Fruit fly (Drosophila melanogaster) whole organism, prepupa: ENCODE results near the gene p130CAS.

ENCODE experiments used
- CG10669 ChIP-seq: fragments of 200-800 bp; sonication (Bioruptor generic); optimal IDR thresholded peaks from 3 replicates; lab custom pipeline; 2018; ENCODE audit warnings: missing biosample characterization, mild to moderate bottlenecking, missing genetic modification characterization, moderate library complexity
- CG11762 ChIP-seq: fragments of 200-800 bp; sonication (Bioruptor generic); optimal IDR thresholded peaks from 3 replicates; lab custom pipeline; 2016; ENCODE audit warnings: missing biosample characterization, missing genetic modification characterization; ENCODE audit not compliant: insufficient read depth
- CG11902 ChIP-seq: fragments of 200-800 bp; sonication (Bioruptor generic); optimal IDR thresholded peaks from 3 replicates; lab custom pipeline; 2016; ENCODE audit warnings: missing biosample characterization, missing genetic modification characterization
- CG15336 ChIP-seq: fragments of 200-800 bp; sonication (Bioruptor generic); IDR thresholded peaks from 2 replicates; pipeline ENCODE4 v1.3.6; 2022; ENCODE audit warnings: missing biosample characterization, missing genetic modification characterization
- CG1621 ChIP-seq: fragments of 200-800 bp; sonication (Bioruptor generic); optimal IDR thresholded peaks from 3 replicates; lab custom pipeline; 2018; ENCODE audit warnings: missing biosample characterization, mild to moderate bottlenecking, missing genetic modification characterization
- CG31627 ChIP-seq: fragments of 200-800 bp; sonication (Bioruptor generic); optimal IDR thresholded peaks from 3 replicates; lab custom pipeline; 2016; ENCODE audit warnings: missing biosample characterization, missing genetic modification characterization
- CG32006 ChIP-seq: fragments of 200-800 bp; sonication (Bioruptor generic); optimal IDR thresholded peaks from 3 replicates; lab custom pipeline; 2017; ENCODE audit warnings: missing biosample characterization, mild to moderate bottlenecking, missing genetic modification characterization
- CG34406 ChIP-seq: fragments of 200-800 bp; sonication (Bioruptor generic); optimal IDR thresholded peaks from 3 replicates; lab custom pipeline; 2016; ENCODE audit warnings: missing biosample characterization, missing genetic modification characterization
- CG3919 ChIP-seq: fragments of 200-800 bp; sonication (Bioruptor generic); optimal IDR thresholded peaks from 3 replicates; lab custom pipeline; 2016; ENCODE audit warnings: missing biosample characterization, missing genetic modification characterization
- CG6163 ChIP-seq: fragments of 200-800 bp; sonication (Bioruptor generic); IDR thresholded peaks from 3 replicates; pipeline ENCODE4 v1.3.6; 2022; ENCODE audit warnings: missing biosample characterization, missing genetic modification characterization
- CG6792 ChIP-seq: fragments of 200-800 bp; sonication (Bioruptor generic); optimal IDR thresholded peaks from 3 replicates; lab custom pipeline; 2016; ENCODE audit warnings: missing biosample characterization, missing genetic modification characterization
- CG6808 ChIP-seq: fragments of 200-800 bp; sonication (Bioruptor generic); optimal IDR thresholded peaks from 3 replicates; lab custom pipeline; 2017; ENCODE audit warnings: missing biosample characterization, missing genetic modification characterization, mild to moderate bottlenecking, moderate library complexity, missing genetic modification reagents
- CG6854 ChIP-seq: fragments of 200-800 bp; sonication (Bioruptor generic); optimal IDR thresholded peaks from 2 replicates; lab custom pipeline; 2017; ENCODE audit warnings: missing biosample characterization, mild to moderate bottlenecking, missing genetic modification characterization
- CG7368 ChIP-seq: fragments of 200-800 bp; sonication (Bioruptor generic); optimal IDR thresholded peaks from 3 replicates; lab custom pipeline; 2016; ENCODE audit warnings: missing biosample characterization, missing genetic modification characterization
- CG8119 ChIP-seq: fragments of 200-800 bp; sonication (Bioruptor generic); IDR thresholded peaks from 3 replicates; pipeline ENCODE4 v1.3.6; 2022; ENCODE audit warnings: missing biosample characterization, missing genetic modification characterization
- CG8319 ChIP-seq: fragments of 200-800 bp; sonication (Bioruptor generic); optimal IDR thresholded peaks from 3 replicates; lab custom pipeline; 2016; ENCODE audit warnings: missing biosample characterization, missing genetic modification characterization
- CG8632 ChIP-seq: fragments of 200-800 bp; sonication (Bioruptor generic); optimal IDR thresholded peaks from 3 replicates; lab custom pipeline; 2016; ENCODE audit warnings: missing biosample characterization, missing genetic modification characterization
- CG9139 ChIP-seq: fragments of 200-800 bp; sonication (Bioruptor generic); optimal IDR thresholded peaks from 3 replicates; lab custom pipeline; 2017; ENCODE audit warnings: missing biosample characterization, mild to moderate bottlenecking, missing genetic modification characterization
- Eip78C ChIP-seq: fragments of 200-800 bp; sonication (Bioruptor generic); peaks from one replicate; lab custom pipeline; 2016; ENCODE audit warnings: missing biosample characterization, missing genetic modification characterization
- Ets21C ChIP-seq: fragments of 200-800 bp; sonication (Bioruptor generic); optimal IDR thresholded peaks from 3 replicates; lab custom pipeline; 2016; ENCODE audit warnings: missing biosample characterization, missing genetic modification characterization
- Gug ChIP-seq: fragments of 200-800 bp; sonication (Bioruptor generic); IDR thresholded peaks from 2 replicates; pipeline ENCODE4 v1.3.6; 2022; ENCODE audit warnings: missing biosample characterization, missing genetic modification characterization
- Hr38 ChIP-seq: sonication (Bioruptor generic); optimal IDR thresholded peaks from 2 replicates; lab custom pipeline; 2016; ENCODE audit warnings: missing biosample characterization, missing genetic modification characterization
- Hr39 ChIP-seq: fragments of 200-800 bp; sonication (Bioruptor generic); optimal IDR thresholded peaks from 2 replicates; lab custom pipeline; 2016; ENCODE audit warnings: missing biosample characterization, missing genetic modification characterization
- Hr4 ChIP-seq: fragments of 200-800 bp; sonication (Bioruptor generic); optimal IDR thresholded peaks from 3 replicates; lab custom pipeline; 2016; ENCODE audit warnings: missing biosample characterization, missing genetic modification characterization
- Lpt ChIP-seq: fragments of 200-800 bp; sonication (Bioruptor generic); optimal IDR thresholded peaks from 3 replicates; lab custom pipeline; 2016; ENCODE audit warnings: missing biosample characterization, missing genetic modification characterization
- Met ChIP-seq: fragments of 200-800 bp; sonication (Bioruptor generic); optimal IDR thresholded peaks from 3 replicates; lab custom pipeline; 2016; ENCODE audit warnings: missing biosample characterization, missing genetic modification characterization
- OdsH ChIP-seq: fragments of 200-800 bp; sonication (Bioruptor generic); optimal IDR thresholded peaks from 3 replicates; lab custom pipeline; 2016; ENCODE audit warnings: missing biosample characterization, missing genetic modification characterization
- Sox102F ChIP-seq: fragments of 200-800 bp; sonication (Bioruptor generic); optimal IDR thresholded peaks from 2 replicates; lab custom pipeline; 2016; ENCODE audit warnings: missing biosample characterization, mild to moderate bottlenecking, missing genetic modification characterization
- Sox15 ChIP-seq: fragments of 200-800 bp; sonication (Bioruptor generic); optimal IDR thresholded peaks from 3 replicates; lab custom pipeline; 2016; ENCODE audit warnings: missing biosample characterization, missing genetic modification characterization
- acj6 ChIP-seq: fragments of 200-800 bp; sonication (Bioruptor generic); optimal IDR thresholded peaks from 3 replicates; lab custom pipeline; 2016; ENCODE audit warnings: missing biosample characterization, missing genetic modification characterization
- cyc ChIP-seq: fragments of 200-800 bp; sonication (Bioruptor generic); optimal IDR thresholded peaks from 3 replicates; lab custom pipeline; 2016; ENCODE audit warnings: missing biosample characterization, missing genetic modification characterization
- dac ChIP-seq: fragments of 200-800 bp; sonication (Bioruptor generic); optimal IDR thresholded peaks from 2 replicates; lab custom pipeline; 2017; ENCODE audit warnings: missing biosample characterization, mild to moderate bottlenecking, missing genetic modification characterization
- dsx ChIP-seq: fragments of 200-800 bp; optimal IDR thresholded peaks from 3 replicates; lab custom pipeline; 2019; ENCODE audit warnings: missing biosample characterization, mild to moderate bottlenecking, missing genetic modification characterization, moderate library complexity; ENCODE audit not compliant: poor library complexity, severe bottlenecking
- eg ChIP-seq: fragments of 200-800 bp; sonication (Bioruptor generic); IDR thresholded peaks from 3 replicates; pipeline ENCODE4 v1.3.6; 2022; ENCODE audit warnings: missing biosample characterization, missing genetic modification characterization
- esn ChIP-seq: fragments of 200-800 bp; sonication (Bioruptor generic); optimal IDR thresholded peaks from 2 replicates; lab custom pipeline; 2016; ENCODE audit warnings: missing biosample characterization, mild to moderate bottlenecking, missing genetic modification characterization, moderate library complexity
- fkh ChIP-seq: fragments of 200-800 bp; sonication (Bioruptor generic); optimal IDR thresholded peaks from 3 replicates; lab custom pipeline; 2017; ENCODE audit warnings: missing biosample characterization, mild to moderate bottlenecking, missing genetic modification characterization, moderate library complexity
- net ChIP-seq: fragments of 200-800 bp; sonication (Bioruptor generic); optimal IDR thresholded peaks from 3 replicates; lab custom pipeline; 2016; ENCODE audit warnings: missing biosample characterization, missing genetic modification characterization
- pdm3 ChIP-seq: fragments of 200-800 bp; sonication (Bioruptor generic); optimal IDR thresholded peaks from 3 replicates; lab custom pipeline; 2016; ENCODE audit warnings: missing biosample characterization, missing genetic modification characterization
- spab ChIP-seq: fragments of 200-800 bp; sonication (Bioruptor generic); optimal IDR thresholded peaks from 2 replicates; lab custom pipeline; 2017; ENCODE audit warnings: missing biosample characterization, mild to moderate bottlenecking, missing genetic modification characterization, missing genetic modification reagents
- ss ChIP-seq, 2 experiments: fragments of 200-800 bp; sonication (Bioruptor generic); optimal IDR thresholded peaks; 2 replicates in 1 of 2; 3 replicates in 1 of 2; lab custom pipeline; 2017 to 2018; ENCODE audit warnings: mild to moderate bottlenecking in 2 of 2, missing biosample characterization in 2 of 2, missing genetic modification characterization in 2 of 2, moderate library complexity in 1 of 2
- topi ChIP-seq: fragments of 200-800 bp; sonication (Bioruptor generic); optimal IDR thresholded peaks from 3 replicates; lab custom pipeline; 2016; ENCODE audit warnings: missing biosample characterization, missing genetic modification characterization
- vri ChIP-seq: fragments of 200-800 bp; sonication (Bioruptor generic); optimal IDR thresholded peaks from 3 replicates; lab custom pipeline; 2016; ENCODE audit warnings: missing biosample characterization, mild to moderate bottlenecking, missing genetic modification characterization

Gene p130CAS

dm6 chr3L:177938-178337 is 25.3 kb downstream of the p130CAS start:
- TF ChIP-seq pdm3 (GFP tag; lab: Kevin White, UChicago) (no peak), CG15336 (GFP tag; lab: Robert Waterston, UW) (no peak), CG9139 (GFP tag; lab: Kevin White, UChicago) (no peak), eg (GFP tag; lab: Robert Waterston, UW) (0 out of 3 replicates have a peak, but pooled peaks have one; percentile 28), net (no peak), acj6 (GFP tag; lab: Kevin White, UChicago) (no peak), Ets21C (GFP tag; lab: Kevin White, UChicago) (no peak), ss (GFP tag; optimal IDR thresholded peaks at IDR 0.05; lab: Kevin White, UChicago) (peak; percentile 23 to 62), fkh (GFP tag; lab: Kevin White, UChicago) (peak; percentile 11), CG1621 (peak; percentile 83), Sox15 (GFP tag; lab: Kevin White, UChicago) (no peak), spab (GFP tag; lab: Kevin White, UChicago) (no peak), Eip78C (GFP tag; lab: Kevin White, UChicago) (peak; percentile 46), dac (no peak), CG7368 (GFP tag; lab: Kevin White, UChicago) (no peak), dsx (GFP tag; lab: Kevin White, UChicago) (peak; percentile 9), CG3919 (no peak), CG31627 (GFP tag; lab: Kevin White, UChicago) (no peak), CG32006 (GFP tag; lab: Kevin White, UChicago) (no peak)
- TF ChIP-seq, all 60 proteins: peak for 6

dm6 chr3L:178445-178844 is 25.8 kb downstream of the p130CAS start:
- TF ChIP-seq pdm3 (GFP tag; lab: Kevin White, UChicago), result no peak
- TF ChIP-seq eg (GFP tag; lab: Robert Waterston, UW), result 0 out of 3 replicates have a peak, but pooled peaks have one; percentile 16
- TF ChIP-seq fkh (GFP tag; lab: Kevin White, UChicago), result peak; percentile 30
- TF ChIP-seq CG6854, result peak; percentile 17
- TF ChIP-seq vri, result peak; percentile 68
- TF ChIP-seq Lpt (GFP tag; lab: Kevin White, UChicago), result peak; percentile 21
- 0 out of 3 replicates have a peak, but pooled peaks have one; percentile 24 for TF ChIP-seq CG6163 (GFP tag; lab: Robert Waterston, UW)
- TF ChIP-seq CG34406 (GFP tag; lab: Kevin White, UChicago), result no peak
- no peak for TF ChIP-seq CG31627 (GFP tag; lab: Kevin White, UChicago)

- TF ChIP-seq CG8632 (GFP tag; lab: Kevin White, UChicago) (no peak), CG10669 (no peak), CG11762 (no peak), cyc (no peak), Eip78C (GFP tag; lab: Kevin White, UChicago) (peak; percentile 62), Hr4 (GFP tag; lab: Kevin White, UChicago) (peak; percentile 5), Ets21C (GFP tag; lab: Kevin White, UChicago) (no peak), eg (GFP tag; lab: Robert Waterston, UW) (peak; percentile 12; the same call in 1 of the 3 replicates), net (no peak), CG6792 (GFP tag; lab: Kevin White, UChicago) (no peak), pdm3 (GFP tag; lab: Kevin White, UChicago) (no peak), CG6163 (GFP tag; lab: Robert Waterston, UW) (no peak), CG9139 (GFP tag; lab: Kevin White, UChicago) (no peak), CG8119 (GFP tag; lab: Robert Waterston, UW) (no peak), Hr38 (no peak)
Measured at dm6 chr3L:178913-179488, 26.3 kb downstream of the p130CAS start, which contains the start of gene Vdup1. Vdup1 (minus strand) TSS chr3L:178963.

- TF ChIP-seq topi (GFP tag; lab: Kevin White, UChicago) (no peak), dsx (GFP tag; lab: Kevin White, UChicago) (peak; percentile 47), CG10669 (no peak), OdsH (GFP tag; lab: Kevin White, UChicago) (no peak), Met (no peak), Hr39 (GFP tag; lab: Kevin White, UChicago) (no peak), esn (GFP tag; lab: Kevin White, UChicago) (no peak), Gug (GFP tag; lab: Robert Waterston, UW) (no peak), CG6163 (GFP tag; lab: Robert Waterston, UW) (0 out of 3 replicates have a peak, but pooled peaks have one; percentile 32), CG11902 (GFP tag; lab: Kevin White, UChicago) (no peak), Eip78C (GFP tag; lab: Kevin White, UChicago) (no peak), Sox15 (GFP tag; lab: Kevin White, UChicago) (no peak), vri (no peak), CG6808 (GFP tag; lab: Kevin White, UChicago) (no peak), CG8319 (GFP tag; lab: Kevin White, UChicago) (no peak), CG3919 (no peak), CG6792 (GFP tag; lab: Kevin White, UChicago) (no peak), Sox102F (GFP tag; lab: Kevin White, UChicago) (no peak), CG32006 (GFP tag; lab: Kevin White, UChicago) (peak; percentile 51)
Measured at dm6 chr3L:179490-180261, 27.0 kb downstream of the p130CAS start, which contains the start of gene CG13875. CG13875 (plus strand) TSS chr3L:179923.
